Worm (Caenorhabditis elegans) whole organism, midembryonic: ENCODE results near the gene W06H8.2.

ENCODE experiments used
- T22C8.4 ChIP-seq: fragments of 200-800 bp; sonication (Bioruptor generic); IDR thresholded peaks from 2 replicates; pipeline ENCODE4 v1.3.6; 2022; ENCODE audit warnings: missing genetic modification characterization, missing compliant biosample characterization
- cog-1 ChIP-seq: sonication (generic microtip); optimal IDR thresholded peaks from 2 replicates; lab custom pipeline; 2016; ENCODE audit warnings: missing genetic modification characterization, missing compliant biosample characterization
- flt-1 ChIP-seq: fragments of 200-800 bp; sonication (Bioruptor generic); IDR thresholded peaks from 2 replicates; pipeline ENCODE4 v1.3.6; 2022; ENCODE audit warnings: missing genetic modification characterization, missing compliant biosample characterization
- klf-2 ChIP-seq: fragments of 200-800 bp; sonication (Bioruptor generic); conservative IDR thresholded peaks from 2 replicates; pipeline ENCODE4 v1.3.6; 2022; ENCODE audit warnings: missing genetic modification reagents, missing genetic modification characterization, missing compliant biosample characterization
- med-1 ChIP-seq: sonication (generic microtip); optimal IDR thresholded peaks from 2 replicates; lab custom pipeline; 2017; ENCODE audit warnings: missing genetic modification characterization, mild to moderate bottlenecking, missing compliant biosample characterization, antibody characterized with exemption, missing genetic modification reagents; ENCODE audit not compliant: insufficient read depth
- ref-1 ChIP-seq: fragments of 200-800 bp; sonication (Bioruptor generic); conservative IDR thresholded peaks from 2 replicates; pipeline ENCODE4 v1.3.6; 2022; ENCODE audit warnings: missing genetic modification reagents, missing genetic modification characterization, missing compliant biosample characterization
- tab-1 ChIP-seq: fragments of 200-800 bp; sonication (Bioruptor generic); IDR thresholded peaks from 2 replicates; pipeline ENCODE4 v1.3.6; 2022; ENCODE audit warnings: missing genetic modification characterization, missing compliant biosample characterization
- ztf-23 ChIP-seq: fragments of 200-800 bp; sonication (Bioruptor generic); IDR thresholded peaks from 2 replicates; pipeline ENCODE4 v1.3.6; 2022; ENCODE audit warnings: missing genetic modification reagents, missing genetic modification characterization, missing compliant biosample characterization
- ztf-29 ChIP-seq: fragments of 200-800 bp; sonication (Bioruptor generic); IDR thresholded peaks from 2 replicates; pipeline ENCODE4 v1.3.6; 2022; ENCODE audit warnings: missing genetic modification reagents, missing genetic modification characterization, missing compliant biosample characterization

ce11 chrV:6240735-6241134 lies 34.2 kb downstream of the W06H8.2 start:
- TF ChIP-seq cog-1 (tag; lab: Kevin White, UChicago) (no peak), ztf-23 (GFP tag; lab: Robert Waterston, UW) (no peak), ztf-29 (GFP tag; lab: Robert Waterston, UW) (no peak), flt-1 (GFP tag; lab: Robert Waterston, UW) (no peak), tab-1 (GFP tag; lab: Robert Waterston, UW) (no peak), T22C8.4 (no peak), klf-2 (no peak), med-1 (GFP tag; lab: Kevin White, UChicago) (no peak), ref-1 (GFP tag; lab: Robert Waterston, UW) (no peak)
